Fruit fly (Drosophila melanogaster) whole organism, embryonic: ENCODE data around the gene mus302.

ENCODE experiments used
- Antp ChIP-seq: fragments of 200-800 bp; sonication (Bioruptor generic); optimal IDR thresholded peaks from 3 replicates; lab custom pipeline; 2016; ENCODE audit warnings: missing biosample characterization, missing genetic modification characterization
- Bdp1 ChIP-seq: fragments of 200-800 bp; sonication (Bioruptor generic); optimal IDR thresholded peaks from 3 replicates; lab custom pipeline; 2016; ENCODE audit warnings: missing biosample characterization, missing genetic modification characterization
- Bgb ChIP-seq: fragments of 200-800 bp; sonication (Bioruptor generic); IDR thresholded peaks from 2 replicates; pipeline ENCODE4 v1.3.6; 2022; ENCODE audit warnings: missing biosample characterization, missing genetic modification characterization; ENCODE audit not compliant: partially characterized antibody
- BtbVII ChIP-seq: fragments of 200-800 bp; sonication (Bioruptor generic); optimal IDR thresholded peaks from 3 replicates; lab custom pipeline; 2017; ENCODE audit warnings: missing biosample characterization, mild to moderate bottlenecking, missing genetic modification characterization
- CG10209 ChIP-seq: fragments of 200-800 bp; sonication (Bioruptor generic); optimal IDR thresholded peaks from 3 replicates; lab custom pipeline; 2017; ENCODE audit warnings: missing biosample characterization, mild to moderate bottlenecking, missing genetic modification characterization, missing genetic modification reagents
- CG1024 ChIP-seq: fragments of 200-800 bp; sonication (Bioruptor generic); IDR thresholded peaks from 2 replicates; pipeline ENCODE4 v1.3.6; 2022; ENCODE audit warnings: missing biosample characterization, missing genetic modification characterization
- CG11085 ChIP-seq: fragments of 200-800 bp; sonication (Bioruptor generic); IDR thresholded peaks from 2 replicates; pipeline ENCODE4 v1.3.6; 2022; ENCODE audit warnings: missing biosample characterization, missing genetic modification characterization
- CG11398 ChIP-seq: fragments of 200-800 bp; sonication (Bioruptor generic); optimal IDR thresholded peaks from 2 replicates; lab custom pipeline; 2016; ENCODE audit warnings: missing biosample characterization, missing genetic modification characterization
- CG12299 ChIP-seq: fragments of 200-800 bp; sonication (Bioruptor generic); optimal IDR thresholded peaks from 2 replicates; lab custom pipeline; 2018; ENCODE audit warnings: missing biosample characterization, mild to moderate bottlenecking, missing genetic modification characterization
- CG13296 ChIP-seq: fragments of 200-800 bp; sonication (Bioruptor generic); optimal IDR thresholded peaks from 3 replicates; lab custom pipeline; 2018; ENCODE audit warnings: missing biosample characterization, mild to moderate bottlenecking, missing genetic modification characterization
- CG14710 ChIP-seq: fragments of 200-800 bp; sonication (Bioruptor generic); optimal IDR thresholded peaks from 3 replicates; lab custom pipeline; 2019; ENCODE audit warnings: missing biosample characterization, mild to moderate bottlenecking, missing genetic modification characterization, moderate library complexity
- CG15269 ChIP-seq: fragments of 200-800 bp; sonication (Bioruptor generic); optimal IDR thresholded peaks from 2 replicates; lab custom pipeline; 2018; ENCODE audit warnings: missing biosample characterization, mild to moderate bottlenecking, missing genetic modification characterization, moderate library complexity
- CG16863 ChIP-seq: fragments of 200-800 bp; sonication (Bioruptor generic); optimal IDR thresholded peaks from 3 replicates; lab custom pipeline; 2016; ENCODE audit warnings: missing biosample characterization, missing genetic modification characterization
- CG18476 ChIP-seq: fragments of 200-800 bp; sonication (Bioruptor generic); optimal IDR thresholded peaks from 2 replicates; lab custom pipeline; 2016; ENCODE audit warnings: missing biosample characterization, mild to moderate bottlenecking, missing genetic modification characterization
- CG2202 ChIP-seq: fragments of 200-800 bp; sonication (Bioruptor generic); optimal IDR thresholded peaks from 2 replicates; lab custom pipeline; 2018; ENCODE audit warnings: missing biosample characterization, mild to moderate bottlenecking, missing genetic modification characterization
- CG3065 ChIP-seq: fragments of 200-800 bp; sonication (Bioruptor generic); optimal IDR thresholded peaks from 2 replicates; lab custom pipeline; 2016; ENCODE audit warnings: missing biosample characterization, missing genetic modification characterization
- CG31224 ChIP-seq: fragments of 200-800 bp; sonication (Bioruptor generic); IDR thresholded peaks from 2 replicates; pipeline ENCODE4 v1.3.6; 2022; ENCODE audit warnings: missing biosample characterization, missing genetic modification characterization
- CG4360 ChIP-seq: fragments of 200-800 bp; sonication (Bioruptor generic); IDR thresholded peaks from 2 replicates; pipeline ENCODE4 v1.3.6; 2022; ENCODE audit warnings: missing biosample characterization, missing genetic modification characterization
- CG4424 ChIP-seq: fragments of 200-800 bp; sonication (Bioruptor generic); optimal IDR thresholded peaks from 3 replicates; lab custom pipeline; 2016; ENCODE audit warnings: missing biosample characterization, missing genetic modification characterization
- CG4617 ChIP-seq: fragments of 200-800 bp; sonication (Bioruptor generic); optimal IDR thresholded peaks from 3 replicates; lab custom pipeline; 2016; ENCODE audit warnings: missing biosample characterization, missing genetic modification characterization, borderline replicate concordance
- CG5953 ChIP-seq: fragments of 200-800 bp; sonication (Bioruptor generic); IDR thresholded peaks from 2 replicates; pipeline ENCODE4 v1.3.6; 2022; ENCODE audit warnings: missing biosample characterization, missing genetic modification characterization
- CG6791 ChIP-seq: fragments of 200-800 bp; sonication (Bioruptor generic); IDR thresholded peaks from 3 replicates; pipeline ENCODE4 v1.3.6; 2022; ENCODE audit warnings: missing biosample characterization, missing genetic modification characterization; ENCODE audit not compliant: partially characterized antibody
- CG6813 ChIP-seq: fragments of 200-800 bp; sonication (Bioruptor generic); optimal IDR thresholded peaks from 2 replicates; lab custom pipeline; 2017; ENCODE audit warnings: missing biosample characterization, missing genetic modification characterization, mild to moderate bottlenecking, moderate library complexity, missing genetic modification reagents
- CG7357 ChIP-seq: fragments of 200-800 bp; sonication (Bioruptor generic); IDR thresholded peaks from 3 replicates; pipeline ENCODE4 v1.3.6; 2022; ENCODE audit warnings: missing biosample characterization, missing genetic modification characterization
- CG7928 ChIP-seq: fragments of 200-800 bp; sonication (Bioruptor generic); optimal IDR thresholded peaks from 2 replicates; lab custom pipeline; 2017; ENCODE audit warnings: missing biosample characterization, mild to moderate bottlenecking, missing genetic modification characterization
- CG8089 ChIP-seq: fragments of 200-800 bp; sonication (Bioruptor generic); optimal IDR thresholded peaks from 3 replicates; lab custom pipeline; 2016; ENCODE audit warnings: missing biosample characterization, missing genetic modification characterization
- CG9932 ChIP-seq: fragments of 200-800 bp; sonication (Bioruptor generic); IDR thresholded peaks from 2 replicates; pipeline ENCODE4 v1.3.6; 2022; ENCODE audit warnings: missing biosample characterization, missing genetic modification characterization
- CHES-1-like ChIP-seq: fragments of 200-800 bp; sonication (Bioruptor generic); optimal IDR thresholded peaks from 2 replicates; lab custom pipeline; 2016; ENCODE audit warnings: missing biosample characterization, missing genetic modification characterization
- D19A ChIP-seq: fragments of 200-800 bp; optimal IDR thresholded peaks from 3 replicates; lab custom pipeline; 2019; ENCODE audit warnings: missing biosample characterization, mild to moderate bottlenecking, missing genetic modification characterization, moderate library complexity
- Dp ChIP-seq: fragments of 200-800 bp; sonication (Bioruptor generic); optimal IDR thresholded peaks from 2 replicates; lab custom pipeline; 2018; ENCODE audit warnings: missing biosample characterization, mild to moderate bottlenecking, missing genetic modification characterization, moderate library complexity
- HLHmδ ChIP-seq: fragments of 200-800 bp; sonication (Bioruptor generic); optimal IDR thresholded peaks from 2 replicates; lab custom pipeline; 2018; ENCODE audit warnings: missing biosample characterization, mild to moderate bottlenecking, missing genetic modification characterization, moderate library complexity
- Hey ChIP-seq: fragments of 200-800 bp; sonication (Bioruptor generic); optimal IDR thresholded peaks from 3 replicates; lab custom pipeline; 2018; ENCODE audit warnings: missing biosample characterization, mild to moderate bottlenecking, missing genetic modification characterization
- Lim3 ChIP-seq: fragments of 200-800 bp; sonication (Bioruptor generic); IDR thresholded peaks from 2 replicates; pipeline ENCODE4 v1.3.6; 2022; ENCODE audit warnings: missing biosample characterization, missing genetic modification characterization
- Mad ChIP-seq: fragments of 200-800 bp; sonication (Bioruptor generic); optimal IDR thresholded peaks from 2 replicates; lab custom pipeline; 2016; ENCODE audit warnings: missing biosample characterization, missing genetic modification characterization
- Spps ChIP-seq: fragments of 200-800 bp; sonication (Bioruptor generic); optimal IDR thresholded peaks from 2 replicates; lab custom pipeline; 2018; ENCODE audit warnings: missing biosample characterization, mild to moderate bottlenecking, missing genetic modification characterization
- ac ChIP-seq: fragments of 200-800 bp; sonication (Bioruptor generic); optimal IDR thresholded peaks from 3 replicates; lab custom pipeline; 2017; ENCODE audit warnings: missing biosample characterization, mild to moderate bottlenecking, missing genetic modification characterization
- bowl ChIP-seq: fragments of 200-800 bp; sonication (Bioruptor generic); IDR thresholded peaks from 2 replicates; pipeline ENCODE4 v1.3.6; 2022; ENCODE audit warnings: missing biosample characterization, missing genetic modification characterization
- br ChIP-seq: fragments of >200 bp; optimal IDR thresholded peaks from 2 replicates; lab custom pipeline; 2017
- cato ChIP-seq: fragments of 200-800 bp; sonication (Bioruptor generic); optimal IDR thresholded peaks from 2 replicates; lab custom pipeline; 2016; ENCODE audit warnings: missing biosample characterization, missing genetic modification characterization, borderline replicate concordance
- dan ChIP-seq: fragments of 200-800 bp; sonication (Bioruptor generic); IDR thresholded peaks from 2 replicates; pipeline ENCODE4 v1.3.6; 2022; ENCODE audit warnings: missing biosample characterization, missing genetic modification characterization
- dpn ChIP-seq, 2 experiments: fragments of 200-800 bp; sonication (Bioruptor generic); optimal IDR thresholded peaks; 3 replicates each; lab custom pipeline; 2016; ENCODE audit warnings: missing biosample characterization in 2 of 2, missing genetic modification characterization in 2 of 2
- grau ChIP-seq: fragments of 200-800 bp; optimal IDR thresholded peaks from 3 replicates; lab custom pipeline; 2019; ENCODE audit warnings: missing biosample characterization, mild to moderate bottlenecking, missing genetic modification characterization, moderate library complexity
- gro ChIP-seq: fragments of 200-800 bp; sonication (Bioruptor generic); optimal IDR thresholded peaks from 2 replicates; lab custom pipeline; 2016; ENCODE audit warnings: missing biosample characterization, missing genetic modification characterization
- hkb ChIP-seq, 2 experiments: fragments of 200-800 bp in 1 of 2; fragments of >200 bp in 1 of 2; sonication (Bioruptor generic) in 1 of 2; IDR thresholded peaks in 1 of 2; optimal IDR thresholded peaks in 1 of 2; 2 replicates each; pipeline versions ENCODE4 v1.3.6 to Lab custom; 2017 to 2022; ENCODE audit warnings: missing biosample characterization in 1 of 2, missing genetic modification characterization in 1 of 2
- klu ChIP-seq: fragments of 200-800 bp; sonication (Bioruptor generic); IDR thresholded peaks from 2 replicates; pipeline ENCODE4 v1.3.6; 2022; ENCODE audit warnings: missing biosample characterization, missing genetic modification characterization
- lilli ChIP-seq: fragments of 200-800 bp; sonication (Bioruptor generic); optimal IDR thresholded peaks from 3 replicates; lab custom pipeline; 2016; ENCODE audit warnings: missing biosample characterization, missing genetic modification characterization
- onecut ChIP-seq: fragments of 200-800 bp; sonication (Bioruptor generic); IDR thresholded peaks from 2 replicates; pipeline ENCODE4 v1.3.6; 2022; ENCODE audit warnings: missing biosample characterization, missing genetic modification characterization
- otp ChIP-seq: fragments of 200-800 bp; sonication (Bioruptor generic); IDR thresholded peaks from 3 replicates; pipeline ENCODE4, ENCODE4 v1.3.6; 2022; ENCODE audit warnings: missing biosample characterization, missing genetic modification characterization
- pum ChIP-seq: fragments of 200-800 bp; sonication (Bioruptor generic); optimal IDR thresholded peaks from 2 replicates; lab custom pipeline; 2016; ENCODE audit warnings: missing biosample characterization, missing genetic modification characterization
- run ChIP-seq: fragments of 200-800 bp; sonication (Bioruptor generic); optimal IDR thresholded peaks from 3 replicates; lab custom pipeline; 2018; ENCODE audit warnings: missing biosample characterization, mild to moderate bottlenecking, missing genetic modification characterization
- tup ChIP-seq: fragments of 200-800 bp; sonication (Bioruptor generic); optimal IDR thresholded peaks from 2 replicates; lab custom pipeline; 2016; ENCODE audit warnings: missing biosample characterization, mild to moderate bottlenecking, missing genetic modification characterization, moderate library complexity
- unpg ChIP-seq: fragments of 200-800 bp; sonication (Bioruptor generic); optimal IDR thresholded peaks from 3 replicates; lab custom pipeline; 2018; ENCODE audit warnings: missing biosample characterization, mild to moderate bottlenecking, missing genetic modification characterization, moderate library complexity

mus302 gene

DNA sequence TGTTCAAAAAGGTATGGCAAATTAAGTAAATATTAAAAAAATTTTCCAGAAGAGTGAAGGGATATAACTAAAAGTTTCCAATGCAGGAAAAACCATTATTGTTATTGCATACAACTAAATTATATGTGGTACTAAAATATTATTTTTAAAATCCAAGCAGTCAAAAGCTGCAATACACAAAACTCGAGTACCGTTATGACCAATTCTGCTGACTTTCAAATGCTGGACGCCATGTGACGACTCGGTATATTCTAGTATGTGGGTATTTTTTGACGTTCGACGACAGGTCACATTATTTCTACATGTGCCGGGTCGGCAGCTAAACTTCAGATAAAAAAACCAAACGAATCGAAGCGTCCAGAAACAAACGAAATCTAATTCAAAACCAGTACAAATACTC lies 28.6 kb upstream of the mus302 start (continued):
- TF ChIP-seq run (tag; lab: Kevin White, UChicago): no peak
- TF ChIP-seq D19A (tag; lab: Kevin White, UChicago): no peak
- no peak for TF ChIP-seq otp (GFP tag; lab: Robert Waterston, UW)
- no peak for TF ChIP-seq Antp (GFP tag; lab: Kevin White, UChicago)
- TF ChIP-seq CG4424 (GFP tag; lab: Kevin White, UChicago): no peak
- no peak for TF ChIP-seq klu (GFP tag; lab: Robert Waterston, UW)
- TF ChIP-seq CG13296 (GFP tag; lab: Kevin White, UChicago): no peak
- no peak for TF ChIP-seq Lim3 (GFP tag; lab: Robert Waterston, UW)
- TF ChIP-seq CG12299 (tag; lab: Kevin White, UChicago): no peak
- peak; percentile 57; the same call in 2 of the 3 replicates for TF ChIP-seq CG6791
- TF ChIP-seq CG4617 (GFP tag; lab: Kevin White, UChicago): peak; percentile 68
- peak; percentile 61 for TF ChIP-seq CG14710
- TF ChIP-seq dan (GFP tag; lab: Robert Waterston, UW): no peak
- TF ChIP-seq CG18476 (GFP tag; lab: Kevin White, UChicago): no peak
- no peak for TF ChIP-seq CG16863 (GFP tag; lab: Kevin White, UChicago)
- no peak for TF ChIP-seq CG5953 (GFP tag; lab: Robert Waterston, UW)
- no peak for TF ChIP-seq CG7357 (GFP tag; lab: Robert Waterston, UW)
- peak; percentile 30 for TF ChIP-seq grau
- no peak for TF ChIP-seq cato (GFP tag; lab: Kevin White, UChicago)
- TF ChIP-seq CG9932 (GFP tag; lab: Robert Waterston, UW): peak; percentile 51; the same call in 1 of the 2 replicates
- TF ChIP-seq br: no peak
- TF ChIP-seq CG10209 (GFP tag; lab: Kevin White, UChicago): no peak
- TF ChIP-seq gro: peak; percentile 63
- TF ChIP-seq CG4360 (GFP tag; lab: Robert Waterston, UW): peak; percentile 48; the same call in 1 of the 2 replicates
- TF ChIP-seq Dp (GFP tag; lab: Kevin White, UChicago): peak; percentile 76
- no peak for TF ChIP-seq CG2202 (tag; lab: Kevin White, UChicago)
- no peak for TF ChIP-seq unpg
- no peak for TF ChIP-seq CG15269 (tag; lab: Kevin White, UChicago)
- peak; percentile 37 for TF ChIP-seq Mad (GFP tag; lab: Kevin White, UChicago)
- TF ChIP-seq onecut (GFP tag; lab: Robert Waterston, UW): no peak
- TF ChIP-seq tup: no peak
- TF ChIP-seq Bdp1 (GFP tag; lab: Kevin White, UChicago): no peak
- no peak for TF ChIP-seq CG11085 (GFP tag; lab: Robert Waterston, UW)
- no peak for TF ChIP-seq CG11398 (GFP tag; lab: Kevin White, UChicago)
- TF ChIP-seq CG3065 (GFP tag; lab: Kevin White, UChicago): no peak
- TF ChIP-seq bowl: no peak
- peak; percentile 62 for TF ChIP-seq CHES-1-like (GFP tag; lab: Kevin White, UChicago)
- no peak for TF ChIP-seq BtbVII
- no peak for TF ChIP-seq CG31224
- peak; percentile 19 for TF ChIP-seq hkb (optimal IDR thresholded peaks at IDR 0.05; lab: Kevin White, UChicago)
- TF ChIP-seq hkb (GFP tag; IDR thresholded peaks at IDR 0.05; lab: Robert Waterston, UW): no peak
- TF ChIP-seq Hey (tag; lab: Kevin White, UChicago): no peak
- TF ChIP-seq Bgb (GFP tag; lab: Robert Waterston, UW): peak; percentile 55
- TF ChIP-seq CG6813: no peak
- TF ChIP-seq HLHmδ (GFP tag; lab: Kevin White, UChicago): no peak
- TF ChIP-seq dpn (GFP tag; optimal IDR thresholded peaks at IDR 0.05; lab: Kevin White, UChicago): peak; percentile 10 to 18
- no peak for TF ChIP-seq Spps (tag; lab: Kevin White, UChicago)
- TF ChIP-seq pum (GFP tag; lab: Kevin White, UChicago): no peak
- no peak for TF ChIP-seq CG1024 (GFP tag; lab: Robert Waterston, UW)
- peak; percentile 6 for TF ChIP-seq lilli (GFP tag; lab: Kevin White, UChicago)
- TF ChIP-seq CG7928 (GFP tag; lab: Kevin White, UChicago): no peak
- no peak for TF ChIP-seq ac (GFP tag; lab: Kevin White, UChicago)
- peak; percentile 18 for TF ChIP-seq CG8089
